Worm (Caenorhabditis elegans) whole organism, L4 larva: Measurements from ENCODE around the gene srh-87.

Experiments
- ZK546.5 ChIP-seq, 2 experiments: sonication (generic microtip); optimal IDR thresholded peaks; 2 replicates each; lab custom pipeline; 2017; ENCODE audit warnings: missing biosample characterization in 2 of 2, missing genetic modification characterization in 2 of 2
- ceh-28 ChIP-seq: fragments of 150-350 bp; optimal IDR thresholded peaks from 2 replicates; lab custom pipeline; 2014; ENCODE audit warnings: missing biosample characterization, missing genetic modification reagents, missing genetic modification characterization
- ceh-32 ChIP-seq: sonication (generic microtip); optimal IDR thresholded peaks from 2 replicates; lab custom pipeline; 2016; ENCODE audit warnings: mild to moderate bottlenecking, missing genetic modification characterization, missing compliant biosample characterization; ENCODE audit not compliant: poor library complexity
- egl-27 ChIP-seq: sonication (generic microtip); optimal IDR thresholded peaks from 3 replicates; lab custom pipeline; 2017; ENCODE audit warnings: missing biosample characterization, missing genetic modification reagents, missing genetic modification characterization
- nhr-237 ChIP-seq: sonication (generic microtip); optimal IDR thresholded peaks from 2 replicates; lab custom pipeline; 2017; ENCODE audit warnings: missing biosample characterization, missing genetic modification characterization

ce11 chrV:2927553-2927952 is 17.9 kb downstream of the srh-87 start, which contains the start of gene C31B8.12:
- TF ChIP-seq ceh-32 (no peak), ceh-28 (no peak), egl-27 (tag; lab: Kevin White, UChicago) (no peak), ZK546.5 (tag; optimal IDR thresholded peaks at IDR 0.05; lab: Kevin White, UChicago) (no peak), nhr-237 (tag; lab: Kevin White, UChicago) (no peak)
